Worm (Caenorhabditis elegans): ENCODE data around the gene D1086.5.
"Not testable (repeated sequence)": the region's sequence is repeated elsewhere in the genome, so short reads cannot be mapped to it uniquely, and the experiment has no call there.

The D1086.5 gene

ce11 chrV:14049274-14049673 lies 40.9 kb downstream of the D1086.5 start, which contains the start of gene F58D12.1:
Gene F58D12.1 (plus strand): TSS chrV:14049574.
- TF ChIP-seq ztf-4 (tag; optimal IDR thresholded peaks at IDR 0.05); nfya-1 (tag; optimal IDR thresholded peaks at IDR 0.05; ENCODE audit: insufficient read depth); sea-2 (GFP tag; optimal IDR thresholded peaks at IDR 0.05): not testable (repeated sequence)

Data from whole organism, L3 larva.